Fruit fly (Drosophila melanogaster) whole organism, embryonic: ENCODE results near the gene CG7362.

ENCODE experiments used
- Atf-2 ChIP-seq: fragments of 200-800 bp; sonication (Bioruptor generic); optimal IDR thresholded peaks from 2 replicates; lab custom pipeline; 2016; ENCODE audit warnings: missing biosample characterization, missing genetic modification characterization
- BEAF-32 ChIP-seq: fragments of 200-800 bp; sonication (Bioruptor generic); optimal IDR thresholded peaks from 3 replicates; lab custom pipeline; 2017; ENCODE audit warnings: missing biosample characterization, missing genetic modification characterization, mild to moderate bottlenecking, moderate library complexity, missing genetic modification reagents
- CG10543 ChIP-seq: fragments of 200-800 bp; sonication (Bioruptor generic); optimal IDR thresholded peaks from 3 replicates; lab custom pipeline; 2017; ENCODE audit warnings: missing biosample characterization, mild to moderate bottlenecking, missing genetic modification characterization, moderate library complexity
- CG10654 ChIP-seq: fragments of 200-800 bp; sonication (Bioruptor generic); optimal IDR thresholded peaks from 2 replicates; lab custom pipeline; 2016; ENCODE audit warnings: missing biosample characterization, missing genetic modification characterization
- CG11398 ChIP-seq: fragments of 200-800 bp; sonication (Bioruptor generic); optimal IDR thresholded peaks from 2 replicates; lab custom pipeline; 2016; ENCODE audit warnings: missing biosample characterization, missing genetic modification characterization
- CG12155 ChIP-seq: fragments of 200-800 bp; sonication (Bioruptor generic); optimal IDR thresholded peaks from 3 replicates; lab custom pipeline; 2016; ENCODE audit warnings: missing biosample characterization, missing genetic modification characterization
- CG12236 ChIP-seq: fragments of 200-800 bp; sonication (Bioruptor generic); optimal IDR thresholded peaks from 2 replicates; lab custom pipeline; 2016; ENCODE audit warnings: missing biosample characterization, missing genetic modification characterization
- CG13424 ChIP-seq: fragments of 200-800 bp; sonication (Bioruptor generic); optimal IDR thresholded peaks from 2 replicates; lab custom pipeline; 2019; ENCODE audit warnings: missing biosample characterization, mild to moderate bottlenecking, missing genetic modification characterization, moderate library complexity
- CG14050 ChIP-seq: fragments of 200-800 bp; sonication (Bioruptor generic); IDR thresholded peaks from 3 replicates; pipeline ENCODE4 v1.3.6; 2022; ENCODE audit warnings: missing biosample characterization, missing genetic modification characterization
- CG14441 ChIP-seq: fragments of 200-800 bp; sonication (Bioruptor generic); IDR thresholded peaks from 2 replicates; pipeline ENCODE4 v1.3.6; 2022; ENCODE audit warnings: missing biosample characterization, missing genetic modification characterization
- CG16779 ChIP-seq: fragments of 200-800 bp; sonication (Bioruptor generic); IDR thresholded peaks from 2 replicates; pipeline ENCODE4 v1.3.6; 2022; ENCODE audit warnings: missing biosample characterization, missing genetic modification characterization
- CG17361 ChIP-seq: fragments of 200-800 bp; sonication (Bioruptor generic); IDR thresholded peaks from 3 replicates; pipeline ENCODE4 v1.3.6; 2022; ENCODE audit warnings: missing biosample characterization, missing genetic modification characterization
- CG2678 ChIP-seq: fragments of 200-800 bp; sonication (Bioruptor generic); optimal IDR thresholded peaks from 3 replicates; lab custom pipeline; 2019; ENCODE audit warnings: missing biosample characterization, mild to moderate bottlenecking, missing genetic modification characterization, moderate library complexity
- CG31224 ChIP-seq: fragments of 200-800 bp; sonication (Bioruptor generic); IDR thresholded peaks from 2 replicates; pipeline ENCODE4 v1.3.6; 2022; ENCODE audit warnings: missing biosample characterization, missing genetic modification characterization
- CG34224 ChIP-seq: fragments of 200-800 bp; sonication (Bioruptor generic); IDR thresholded peaks from 3 replicates; pipeline ENCODE4 v1.3.6; 2022; ENCODE audit warnings: missing biosample characterization, missing genetic modification characterization; ENCODE audit not compliant: partially characterized antibody
- CG34376 ChIP-seq: fragments of 200-800 bp; sonication (Bioruptor generic); optimal IDR thresholded peaks from 2 replicates; lab custom pipeline; 2018; ENCODE audit warnings: missing biosample characterization, mild to moderate bottlenecking, missing genetic modification characterization
- CG43689 ChIP-seq: fragments of 200-800 bp; sonication (Bioruptor generic); IDR thresholded peaks from 2 replicates; pipeline ENCODE4 v1.3.6; 2022; ENCODE audit warnings: missing biosample characterization, missing genetic modification characterization
- CG6854 ChIP-seq: fragments of 200-800 bp; sonication (Bioruptor generic); optimal IDR thresholded peaks from 3 replicates; lab custom pipeline; 2017; ENCODE audit warnings: missing biosample characterization, mild to moderate bottlenecking, missing genetic modification characterization
- CG7372 ChIP-seq: fragments of 200-800 bp; sonication (Bioruptor generic); IDR thresholded peaks from 2 replicates; pipeline ENCODE4 v1.3.6; 2022; ENCODE audit warnings: missing biosample characterization, missing genetic modification characterization
- Deaf1 ChIP-seq: fragments of 200-800 bp; optimal IDR thresholded peaks from 3 replicates; lab custom pipeline; 2019; ENCODE audit warnings: missing biosample characterization, mild to moderate bottlenecking, missing genetic modification characterization, moderate library complexity
- Dip2 ChIP-seq: fragments of 200-800 bp; sonication (Bioruptor generic); IDR thresholded peaks from 2 replicates; pipeline ENCODE4 v1.3.6; 2022; ENCODE audit warnings: missing biosample characterization, missing genetic modification characterization
- Fer3 ChIP-seq: fragments of 200-800 bp; sonication (Bioruptor generic); optimal IDR thresholded peaks from 2 replicates; lab custom pipeline; 2018; ENCODE audit warnings: missing biosample characterization, mild to moderate bottlenecking, missing genetic modification characterization, moderate library complexity
- HLH4C ChIP-seq: fragments of 200-800 bp; sonication (Bioruptor generic); IDR thresholded peaks from 3 replicates; pipeline ENCODE4 v1.3.6; 2022; ENCODE audit warnings: missing biosample characterization, missing genetic modification characterization; ENCODE audit not compliant: partially characterized antibody
- Hey ChIP-seq: fragments of 200-800 bp; sonication (Bioruptor generic); optimal IDR thresholded peaks from 3 replicates; lab custom pipeline; 2018; ENCODE audit warnings: missing biosample characterization, mild to moderate bottlenecking, missing genetic modification characterization
- Myb ChIP-seq: fragments of 200-800 bp; sonication (Bioruptor generic); optimal IDR thresholded peaks from 2 replicates; lab custom pipeline; 2016; ENCODE audit warnings: missing biosample characterization, missing genetic modification characterization
- NC2β ChIP-seq: fragments of 200-800 bp; sonication (Bioruptor generic); optimal IDR thresholded peaks from 2 replicates; lab custom pipeline; 2016; ENCODE audit warnings: missing biosample characterization, missing genetic modification characterization
- NK7.1 ChIP-seq: fragments of 200-800 bp; sonication (Bioruptor generic); optimal IDR thresholded peaks from 3 replicates; lab custom pipeline; 2016; ENCODE audit warnings: missing biosample characterization, missing genetic modification characterization
- Nf-YA ChIP-seq: fragments of 200-800 bp; sonication (Bioruptor generic); IDR thresholded peaks from 2 replicates; pipeline ENCODE4 v1.3.6; 2022; ENCODE audit warnings: missing biosample characterization, missing genetic modification characterization
- Nf-YC ChIP-seq: fragments of 200-800 bp; optimal IDR thresholded peaks from 3 replicates; lab custom pipeline; 2019; ENCODE audit warnings: missing biosample characterization, mild to moderate bottlenecking, missing genetic modification characterization, moderate library complexity
- Spps ChIP-seq: fragments of 200-800 bp; sonication (Bioruptor generic); optimal IDR thresholded peaks from 2 replicates; lab custom pipeline; 2018; ENCODE audit warnings: missing biosample characterization, mild to moderate bottlenecking, missing genetic modification characterization
- Stat92E ChIP-seq, 3 experiments: fragments of >200 bp in 2 of 3; fragments of 200-800 bp in 1 of 3; sonication (Bioruptor generic) in 1 of 3; optimal IDR thresholded peaks; 2 replicates each; lab custom pipeline; 2017 to 2019; ENCODE audit warnings: missing biosample characterization in 3 of 3, missing genetic modification characterization in 3 of 3, mild to moderate bottlenecking in 1 of 3, moderate library complexity in 1 of 3
- ab ChIP-seq: fragments of 200-800 bp; sonication (Bioruptor generic); optimal IDR thresholded peaks from 2 replicates; lab custom pipeline; 2016; ENCODE audit warnings: missing biosample characterization, missing genetic modification characterization
- ac ChIP-seq: fragments of 200-800 bp; sonication (Bioruptor generic); optimal IDR thresholded peaks from 3 replicates; lab custom pipeline; 2017; ENCODE audit warnings: missing biosample characterization, mild to moderate bottlenecking, missing genetic modification characterization
- bigmax ChIP-seq: fragments of 200-800 bp; sonication (Bioruptor generic); optimal IDR thresholded peaks from 2 replicates; lab custom pipeline; 2018; ENCODE audit warnings: missing biosample characterization, mild to moderate bottlenecking, missing genetic modification characterization
- bowl ChIP-seq: fragments of 200-800 bp; sonication (Bioruptor generic); IDR thresholded peaks from 2 replicates; pipeline ENCODE4 v1.3.6; 2022; ENCODE audit warnings: missing biosample characterization, missing genetic modification characterization
- cato ChIP-seq: fragments of 200-800 bp; sonication (Bioruptor generic); optimal IDR thresholded peaks from 2 replicates; lab custom pipeline; 2016; ENCODE audit warnings: missing biosample characterization, missing genetic modification characterization, borderline replicate concordance
- caup ChIP-seq: fragments of 200-800 bp; sonication (Bioruptor generic); optimal IDR thresholded peaks from 3 replicates; lab custom pipeline; 2017; ENCODE audit warnings: missing biosample characterization, mild to moderate bottlenecking, missing genetic modification characterization, moderate library complexity; ENCODE audit not compliant: severe bottlenecking
- chinmo ChIP-seq: fragments of 200-800 bp; sonication (Bioruptor generic); IDR thresholded peaks from 4 replicates; pipeline ENCODE4 v1.3.6; 2022; ENCODE audit warnings: missing biosample characterization, missing genetic modification characterization; ENCODE audit not compliant: partially characterized antibody
- dati ChIP-seq: fragments of 200-800 bp; sonication (Bioruptor generic); IDR thresholded peaks from 2 replicates; pipeline ENCODE4 v1.3.6; 2022; ENCODE audit warnings: missing biosample characterization, missing genetic modification characterization
- en ChIP-seq: fragments of 200-800 bp; sonication (Bioruptor generic); optimal IDR thresholded peaks from 2 replicates; lab custom pipeline; 2016; ENCODE audit warnings: missing biosample characterization, missing genetic modification characterization
- fru ChIP-seq: fragments of >200 bp; optimal IDR thresholded peaks from 2 replicates; lab custom pipeline; 2017
- klu ChIP-seq: fragments of 200-800 bp; sonication (Bioruptor generic); IDR thresholded peaks from 2 replicates; pipeline ENCODE4 v1.3.6; 2022; ENCODE audit warnings: missing biosample characterization, missing genetic modification characterization
- lola ChIP-seq, 3 experiments: fragments of >200 bp in 2 of 3; fragments of 200-800 bp in 1 of 3; sonication (Bioruptor generic) in 1 of 3; optimal IDR thresholded peaks; 2 replicates each; lab custom pipeline; 2017 to 2019; ENCODE audit warnings: missing biosample characterization in 3 of 3, missing genetic modification characterization in 3 of 3, mild to moderate bottlenecking in 1 of 3, moderate library complexity in 1 of 3
- peb ChIP-seq: fragments of 200-800 bp; sonication (Bioruptor generic); IDR thresholded peaks from 2 replicates; pipeline ENCODE4 v1.3.6; 2022; ENCODE audit warnings: missing biosample characterization, missing genetic modification characterization
- pros ChIP-seq: fragments of 200-800 bp; sonication (Bioruptor generic); optimal IDR thresholded peaks from 3 replicates; lab custom pipeline; 2019; ENCODE audit warnings: missing biosample characterization, mild to moderate bottlenecking, missing genetic modification characterization, moderate library complexity
- ranshi ChIP-seq: fragments of 200-800 bp; sonication (Bioruptor generic); IDR thresholded peaks from 2 replicates; pipeline ENCODE4 v1.3.6; 2022; ENCODE audit warnings: missing biosample characterization, missing genetic modification characterization
- scrt ChIP-seq: fragments of 200-800 bp; sonication (Bioruptor generic); optimal IDR thresholded peaks from 2 replicates; lab custom pipeline; 2018; ENCODE audit warnings: missing biosample characterization, mild to moderate bottlenecking, missing genetic modification characterization, moderate library complexity
- sens ChIP-seq: fragments of 200-800 bp; sonication (Bioruptor generic); peaks from one replicate; lab custom pipeline; 2016; ENCODE audit warnings: missing biosample characterization, missing genetic modification characterization
- vfl ChIP-seq: fragments of 200-800 bp; sonication (Bioruptor generic); optimal IDR thresholded peaks from 2 replicates; lab custom pipeline; 2016; ENCODE audit warnings: missing biosample characterization, missing genetic modification characterization
- zf30C ChIP-seq: fragments of 200-800 bp; sonication (Bioruptor generic); optimal IDR thresholded peaks from 3 replicates; lab custom pipeline; 2018; ENCODE audit warnings: missing biosample characterization, mild to moderate bottlenecking, missing genetic modification characterization

CG7362 gene

DNA sequence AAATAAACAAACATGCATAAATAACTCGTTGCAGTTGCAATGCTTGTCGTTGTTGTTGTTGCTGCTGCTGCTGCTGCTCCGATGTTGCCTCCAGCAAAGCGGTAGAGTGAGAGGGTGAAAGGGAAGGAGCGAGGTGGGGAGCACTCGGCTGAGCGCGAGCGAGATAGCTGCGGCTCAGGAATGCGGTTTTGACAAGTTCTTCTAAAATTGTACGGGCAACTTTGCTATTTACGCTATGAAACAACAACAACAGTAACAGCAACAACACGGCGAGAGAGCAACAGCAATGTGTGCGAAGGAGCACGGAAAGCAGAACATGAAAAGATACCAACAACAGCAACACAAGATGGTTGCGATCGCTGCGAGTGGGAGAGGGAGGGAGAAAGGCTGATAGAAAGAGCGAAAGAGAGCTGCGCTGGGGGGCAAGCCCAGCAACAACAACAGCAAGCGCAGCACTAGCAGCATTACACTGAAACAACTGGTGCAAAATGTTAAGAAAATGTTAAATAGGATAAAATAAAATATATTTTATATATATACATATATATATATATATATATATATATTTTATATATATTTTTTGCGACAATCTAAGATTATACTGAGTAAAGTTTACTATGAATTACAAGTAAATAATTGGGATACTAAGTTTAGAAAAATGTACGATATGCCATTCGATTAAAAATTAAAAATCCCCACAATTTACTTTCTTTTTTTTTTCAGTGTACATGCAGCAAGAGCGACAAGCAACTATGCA lies 39.9 kb downstream of the CG7362 start (continued):
- peak; percentile 92 for TF ChIP-seq zf30C (GFP tag; lab: Kevin White, UChicago)
- peak; percentile 91 for TF ChIP-seq pros (GFP tag; lab: Kevin White, UChicago)
- no peak for TF ChIP-seq CG16779 (GFP tag; lab: Robert Waterston, UW)
- TF ChIP-seq Deaf1 (tag; lab: Kevin White, UChicago) = peak; percentile 54
- no peak for TF ChIP-seq CG31224 (GFP tag; lab: Robert Waterston, UW)
- TF ChIP-seq fru (lab: Kevin White, UChicago) = no peak
- no peak for TF ChIP-seq Hey (tag; lab: Kevin White, UChicago)
- peak; percentile 59 for TF ChIP-seq sens (GFP tag; lab: Kevin White, UChicago)
- no peak for TF ChIP-seq bowl
- TF ChIP-seq CG11398 (GFP tag; lab: Kevin White, UChicago) = peak; percentile 6
- TF ChIP-seq klu (GFP tag; lab: Robert Waterston, UW) = no peak
- TF ChIP-seq CG43689 (GFP tag; lab: Robert Waterston, UW) = no peak
- TF ChIP-seq CG2678 (tag; lab: Kevin White, UChicago) = peak; percentile 82
- TF ChIP-seq ab (GFP tag; lab: Kevin White, UChicago) = no peak
- TF ChIP-seq CG34376 = no peak
- TF ChIP-seq Myb (GFP tag; lab: Kevin White, UChicago) = no peak
- no peak for TF ChIP-seq Atf-2
- TF ChIP-seq Dip2 = no peak
- peak; percentile 91 for TF ChIP-seq Spps (tag; lab: Kevin White, UChicago)
- TF ChIP-seq dati = no peak
- TF ChIP-seq caup (GFP tag; lab: Kevin White, UChicago) = no peak
- TF ChIP-seq CG7372 (GFP tag; lab: Robert Waterston, UW) = no peak
- peak; percentile 66 for TF ChIP-seq scrt (GFP tag; lab: Kevin White, UChicago)
- peak; percentile 23 for TF ChIP-seq Nf-YC (tag; lab: Kevin White, UChicago)
- peak; percentile 52; the same call in 1 of the 2 replicates for TF ChIP-seq Nf-YA
- TF ChIP-seq cato (GFP tag; lab: Kevin White, UChicago) = no peak
- TF ChIP-seq NC2β (GFP tag; lab: Kevin White, UChicago) = peak; percentile 63
- TF ChIP-seq CG12236 (GFP tag; lab: Kevin White, UChicago) = no peak
- TF ChIP-seq chinmo (GFP tag; lab: Robert Waterston, UW) = peak; percentile 84; the same call in 3 of the 4 replicates
- no peak for TF ChIP-seq CG14050
- no peak for TF ChIP-seq bigmax
- peak in 1 of 3 experiments; percentile 37 for TF ChIP-seq lola (GFP tag; optimal IDR thresholded peaks at IDR 0.05; lab: Kevin White, UChicago)
- TF ChIP-seq CG10543 (GFP tag; lab: Kevin White, UChicago) = no peak
- no peak for TF ChIP-seq CG34224 (GFP tag; lab: Robert Waterston, UW)
- TF ChIP-seq ac = no peak
- TF ChIP-seq Stat92E (GFP tag; optimal IDR thresholded peaks at IDR 0.05; lab: Kevin White, UChicago) = peak in 1 of 3 experiments; percentile 84
- no peak for TF ChIP-seq CG14441 (GFP tag; lab: Robert Waterston, UW)
- TF ChIP-seq ranshi = peak; percentile 59; the same call in 1 of the 2 replicates
- no peak for TF ChIP-seq BEAF-32 (GFP tag; lab: Kevin White, UChicago)
- TF ChIP-seq CG6854 (GFP tag; lab: Kevin White, UChicago) = no peak
- TF ChIP-seq Fer3 (tag; lab: Kevin White, UChicago) = peak; percentile 61
- TF ChIP-seq CG12155 (GFP tag; lab: Kevin White, UChicago) = peak; percentile 9
- TF ChIP-seq NK7.1 = no peak
- TF ChIP-seq en = no peak
- TF ChIP-seq HLH4C (GFP tag; lab: Robert Waterston, UW) = no peak
- peak; percentile 79 for TF ChIP-seq CG10654 (GFP tag; lab: Kevin White, UChicago)
- peak; percentile 11 for TF ChIP-seq vfl
- peak; percentile 82 for TF ChIP-seq CG17361 (GFP tag; lab: Robert Waterston, UW)
- TF ChIP-seq CG13424 = peak; percentile 84
- no peak for TF ChIP-seq peb
